Fruit fly (Drosophila melanogaster): ENCODE measurements around the gene Atg2.

DNA sequence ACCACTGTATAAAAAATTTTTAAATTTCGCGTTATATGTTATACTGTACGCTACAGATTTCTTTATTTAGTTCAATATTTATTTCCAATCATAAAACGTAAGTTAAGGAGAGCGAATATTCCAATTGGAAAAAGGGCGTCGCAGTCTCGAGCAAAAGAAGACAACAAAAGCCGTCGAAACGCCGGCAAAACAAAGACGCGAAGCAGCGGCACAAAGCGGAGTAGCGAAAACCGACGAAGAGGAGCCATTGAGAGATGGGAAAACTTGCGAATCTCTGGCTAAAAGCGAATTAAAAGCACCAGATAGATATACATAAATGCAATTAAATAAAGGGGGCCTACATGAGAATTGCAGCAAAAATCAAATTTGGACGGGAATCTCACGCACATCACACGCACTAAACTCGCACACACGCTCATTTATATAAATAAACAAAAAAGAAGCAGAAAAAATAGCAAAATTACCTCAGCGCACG is 8.3 kb upstream of the Atg2 start:
- no peak for TF ChIP-seq Crg-1 (GFP tag; optimal IDR thresholded peaks at IDR 0.05)
- no peak for TF ChIP-seq kay (GFP tag; ENCODE audit: borderline replicate concordance)
- TF ChIP-seq cnc (optimal IDR thresholded peaks at IDR 0.05), result no peak

Data from whole organism, adult.